Worm (Caenorhabditis elegans) whole organism, young adult: ENCODE data around the gene clec-157.
A peak's percentile ranks its signal among the peaks of the same experiment; 100 is the strongest.

Source experiments
- B0035.1 ChIP-seq: sonication (generic microtip); optimal IDR thresholded peaks from 2 replicates; lab custom pipeline; 2016; ENCODE audit warnings: missing genetic modification characterization, mild to moderate bottlenecking, missing compliant biosample characterization, missing genotype, missing genetic modification reagents
- B0336.3 ChIP-seq: fragments of 200-800 bp; sonication (Bioruptor generic); IDR thresholded peaks from 2 replicates; pipeline ENCODE4 v1.3.6; 2022; ENCODE audit warnings: missing genetic modification characterization, missing compliant biosample characterization
- C17E4.6 ChIP-seq: fragments of 200-800 bp; sonication (Bioruptor generic); IDR thresholded peaks from 2 replicates; pipeline ENCODE4 v1.3.6; 2022; ENCODE audit warnings: missing genetic modification reagents, missing genetic modification characterization, missing compliant biosample characterization
- D2030.7 ChIP-seq: fragments of 200-800 bp; sonication (Bioruptor generic); IDR thresholded peaks from 2 replicates; pipeline ENCODE4 v1.3.6; 2022; ENCODE audit warnings: missing genetic modification reagents, missing genetic modification characterization, missing compliant biosample characterization
- F10E7.11 ChIP-seq: sonication (generic microtip); optimal IDR thresholded peaks from 2 replicates; lab custom pipeline; 2017; ENCODE audit warnings: mild to moderate bottlenecking, missing genetic modification characterization, moderate library complexity, missing compliant biosample characterization
- F33H1.4 ChIP-seq: fragments of 200-800 bp; sonication (Bioruptor generic); IDR thresholded peaks from 2 replicates; pipeline ENCODE4 v1.3.6; 2022; ENCODE audit warnings: missing genetic modification reagents, missing genetic modification characterization, missing compliant biosample characterization
- F52B5.7 ChIP-seq: sonication (generic microtip); optimal IDR thresholded peaks from 2 replicates; lab custom pipeline; 2016; ENCODE audit warnings: mild to moderate bottlenecking, missing genetic modification characterization, missing compliant biosample characterization
- F57A8.1 ChIP-seq: fragments of 200-800 bp; sonication (Bioruptor generic); optimal IDR thresholded peaks from 2 replicates; lab custom pipeline; 2018; ENCODE audit warnings: mild to moderate bottlenecking, missing genetic modification characterization, moderate library complexity, missing compliant biosample characterization
- Y67H2A.10 ChIP-seq: fragments of 200-800 bp; sonication (Bioruptor generic); conservative IDR thresholded peaks from 2 replicates; pipeline ENCODE4 v1.3.6; 2022; ENCODE audit warnings: missing genetic modification reagents, missing genetic modification characterization, missing compliant biosample characterization
- ZK185.1 ChIP-seq: sonication (generic microtip); optimal IDR thresholded peaks from 2 replicates; lab custom pipeline; 2016; ENCODE audit warnings: mild to moderate bottlenecking, missing genetic modification characterization, missing compliant biosample characterization; ENCODE audit not compliant: poor library complexity, severe bottlenecking
- akir-1 ChIP-seq: fragments of 200-800 bp; sonication (Bioruptor generic); optimal IDR thresholded peaks from 2 replicates; lab custom pipeline; 2018; ENCODE audit warnings: mild to moderate bottlenecking, missing genetic modification characterization, moderate library complexity, missing compliant biosample characterization
- athp-1 ChIP-seq: sonication (generic microtip); optimal IDR thresholded peaks from 2 replicates; lab custom pipeline; 2017; ENCODE audit warnings: mild to moderate bottlenecking, missing genetic modification characterization, missing compliant biosample characterization
- attf-5 ChIP-seq: fragments of 200-800 bp; sonication (Bioruptor generic); optimal IDR thresholded peaks from 2 replicates; lab custom pipeline; 2018; ENCODE audit warnings: mild to moderate bottlenecking, missing genetic modification characterization, missing compliant biosample characterization
- ceh-100 ChIP-seq: fragments of 200-800 bp; sonication (Bioruptor generic); IDR thresholded peaks from 2 replicates; pipeline ENCODE4 v1.3.6; 2022; ENCODE audit warnings: missing genetic modification reagents, missing genetic modification characterization, missing compliant biosample characterization
- ceh-58 ChIP-seq: fragments of 200-800 bp; sonication (Bioruptor generic); IDR thresholded peaks from 2 replicates; pipeline ENCODE4 v1.3.6; 2022; ENCODE audit warnings: missing genetic modification characterization, missing compliant biosample characterization
- ceh-79 ChIP-seq: sonication (generic microtip); optimal IDR thresholded peaks from 2 replicates; lab custom pipeline; 2017; ENCODE audit warnings: mild to moderate bottlenecking, missing genetic modification characterization, missing compliant biosample characterization
- die-1 ChIP-seq: sonication (generic microtip); optimal IDR thresholded peaks from 2 replicates; lab custom pipeline; 2016; ENCODE audit warnings: missing genotype, mild to moderate bottlenecking, missing genetic modification characterization, missing compliant biosample characterization
- efl-1 ChIP-seq: fragments of 150-350 bp; optimal IDR thresholded peaks from 2 replicates; lab custom pipeline; 2014; ENCODE audit warnings: missing biosample characterization, missing genetic modification reagents, missing genetic modification characterization
- egl-18 ChIP-seq: fragments of 200-800 bp; sonication (Bioruptor generic); IDR thresholded peaks from 2 replicates; pipeline ENCODE4 v1.3.6; 2022; ENCODE audit warnings: missing genetic modification reagents, missing genetic modification characterization, missing compliant biosample characterization
- ekl-4 ChIP-seq: fragments of 200-800 bp; sonication (Bioruptor generic); IDR thresholded peaks from 2 replicates; pipeline ENCODE4 v1.3.6; 2022; ENCODE audit warnings: missing genetic modification reagents, missing genetic modification characterization, missing compliant biosample characterization
- ets-4 ChIP-seq: fragments of 200-800 bp; sonication (Bioruptor generic); optimal IDR thresholded peaks from 2 replicates; lab custom pipeline; 2018; ENCODE audit warnings: mild to moderate bottlenecking, missing genetic modification characterization, missing compliant biosample characterization
- hlh-26 ChIP-seq: fragments of 200-800 bp; sonication (Bioruptor generic); conservative IDR thresholded peaks from 2 replicates; pipeline ENCODE4 v1.3.6; 2022; ENCODE audit warnings: missing genetic modification reagents, missing genetic modification characterization, missing compliant biosample characterization
- hsf-1 ChIP-seq: fragments of 200-800 bp; sonication (Bioruptor generic); IDR thresholded peaks from 2 replicates; pipeline ENCODE4 v1.3.6; 2022; ENCODE audit warnings: missing genetic modification reagents, missing genetic modification characterization, missing compliant biosample characterization
- let-607 ChIP-seq, 2 experiments: fragments of 200-800 bp in 1 of 2; sonication (Bioruptor generic) in 1 of 2; sonication (generic microtip) in 1 of 2; optimal IDR thresholded peaks; 2 replicates each; lab custom pipeline; 2016 to 2018; ENCODE audit warnings: mild to moderate bottlenecking in 2 of 2, missing compliant biosample characterization in 2 of 2, missing genetic modification characterization in 2 of 2, moderate library complexity in 2 of 2, missing genotype in 1 of 2
- lin-40 ChIP-seq: sonication (generic microtip); optimal IDR thresholded peaks from 2 replicates; lab custom pipeline; 2016; ENCODE audit warnings: missing genetic modification characterization, mild to moderate bottlenecking, missing compliant biosample characterization, missing genotype, missing genetic modification reagents
- lsl-1 ChIP-seq: fragments of 200-800 bp; sonication (Bioruptor generic); optimal IDR thresholded peaks from 2 replicates; lab custom pipeline; 2018; ENCODE audit warnings: mild to moderate bottlenecking, missing genetic modification characterization, moderate library complexity, missing compliant biosample characterization
- madf-3 ChIP-seq: fragments of 200-800 bp; sonication (Bioruptor generic); IDR thresholded peaks from 2 replicates; pipeline ENCODE4 v1.3.6; 2022; ENCODE audit warnings: missing genetic modification reagents, missing genetic modification characterization, missing compliant biosample characterization
- madf-6 ChIP-seq: fragments of 200-800 bp; sonication (Bioruptor generic); IDR thresholded peaks from 2 replicates; pipeline ENCODE4 v1.3.6; 2022; ENCODE audit warnings: missing genetic modification reagents, missing genetic modification characterization, missing compliant biosample characterization
- nfya-1 ChIP-seq: sonication (generic microtip); optimal IDR thresholded peaks from 2 replicates; lab custom pipeline; 2017; ENCODE audit warnings: antibody characterized with exemption, missing compliant biosample characterization, missing genetic modification characterization, borderline replicate concordance; ENCODE audit not compliant: insufficient read depth
- nhr-120 ChIP-seq: fragments of 200-800 bp; sonication (Bioruptor generic); IDR thresholded peaks from 2 replicates; pipeline ENCODE4 v1.3.6; 2022; ENCODE audit warnings: missing genetic modification characterization, missing compliant biosample characterization
- nhr-179 ChIP-seq: sonication (generic microtip); optimal IDR thresholded peaks from 2 replicates; lab custom pipeline; 2016; ENCODE audit warnings: mild to moderate bottlenecking, missing genetic modification characterization, missing compliant biosample characterization
- nhr-80 ChIP-seq: sonication (generic microtip); optimal IDR thresholded peaks from 2 replicates; lab custom pipeline; 2016; ENCODE audit warnings: missing genetic modification characterization, missing compliant biosample characterization
- nhr-90 ChIP-seq: sonication (generic microtip); optimal IDR thresholded peaks from 2 replicates; lab custom pipeline; 2016; ENCODE audit warnings: missing genotype, mild to moderate bottlenecking, missing genetic modification characterization, missing compliant biosample characterization
- pbrm-1 ChIP-seq: fragments of 200-800 bp; sonication (Bioruptor generic); IDR thresholded peaks from 2 replicates; pipeline ENCODE4 v1.3.6; 2022; ENCODE audit warnings: missing genetic modification reagents, missing genetic modification characterization, missing compliant biosample characterization
- rcor-1 ChIP-seq: fragments of 200-800 bp; sonication (Bioruptor generic); IDR thresholded peaks from 2 replicates; pipeline ENCODE4 v1.3.6; 2022; ENCODE audit warnings: missing genetic modification reagents, missing genetic modification characterization, missing compliant biosample characterization
- sdz-38 ChIP-seq: sonication (generic microtip); optimal IDR thresholded peaks from 2 replicates; lab custom pipeline; 2016; ENCODE audit warnings: missing genotype, missing genetic modification characterization, missing compliant biosample characterization
- sea-2 ChIP-seq: fragments of 200-800 bp; sonication (Bioruptor generic); IDR thresholded peaks from 2 replicates; pipeline ENCODE4 v1.3.6; 2022; ENCODE audit warnings: missing genetic modification characterization, missing compliant biosample characterization
- snpc-1.3 ChIP-seq: sonication (generic microtip); optimal IDR thresholded peaks from 2 replicates; lab custom pipeline; 2017; ENCODE audit warnings: missing genetic modification characterization, mild to moderate bottlenecking, missing compliant biosample characterization, antibody characterized with exemption, moderate library complexity, missing genotype, missing genetic modification reagents; ENCODE audit not compliant: insufficient read depth
- snpc-3.4 ChIP-seq: sonication (generic microtip); optimal IDR thresholded peaks from 2 replicates; lab custom pipeline; 2017; ENCODE audit warnings: missing genetic modification characterization, mild to moderate bottlenecking, missing compliant biosample characterization, antibody characterized with exemption, moderate library complexity, missing genotype, missing genetic modification reagents
- tbx-9 ChIP-seq: sonication (generic microtip); optimal IDR thresholded peaks from 2 replicates; lab custom pipeline; 2016; ENCODE audit warnings: borderline replicate concordance, missing genetic modification characterization, inconsistent platforms, missing compliant biosample characterization
- tlf-1 ChIP-seq: fragments of 200-800 bp; sonication (Bioruptor generic); optimal IDR thresholded peaks from 2 replicates; lab custom pipeline; 2018; ENCODE audit warnings: mild to moderate bottlenecking, missing genetic modification characterization, missing compliant biosample characterization
- unc-62 ChIP-seq: fragments of 150-350 bp; optimal IDR thresholded peaks from 2 replicates; lab custom pipeline; 2014; ENCODE audit warnings: missing biosample characterization, missing genetic modification reagents, missing genetic modification characterization
- zim-3 ChIP-seq: sonication (generic microtip); optimal IDR thresholded peaks from 2 replicates; lab custom pipeline; 2017; ENCODE audit warnings: mild to moderate bottlenecking, missing genetic modification characterization, moderate library complexity, missing compliant biosample characterization
- ztf-25 ChIP-seq: fragments of 200-800 bp; sonication (Bioruptor generic); IDR thresholded peaks from 2 replicates; pipeline ENCODE4 v1.3.6; 2022; ENCODE audit warnings: missing genetic modification reagents, missing genetic modification characterization, missing compliant biosample characterization
- ztf-26 ChIP-seq: sonication (generic microtip); optimal IDR thresholded peaks from 2 replicates; lab custom pipeline; 2017; ENCODE audit warnings: missing genetic modification characterization, missing compliant biosample characterization
- ztf-3 ChIP-seq: fragments of 200-800 bp; sonication (Bioruptor generic); optimal IDR thresholded peaks from 2 replicates; lab custom pipeline; 2018; ENCODE audit warnings: mild to moderate bottlenecking, missing genetic modification characterization, missing compliant biosample characterization

The clec-157 gene

DNA sequence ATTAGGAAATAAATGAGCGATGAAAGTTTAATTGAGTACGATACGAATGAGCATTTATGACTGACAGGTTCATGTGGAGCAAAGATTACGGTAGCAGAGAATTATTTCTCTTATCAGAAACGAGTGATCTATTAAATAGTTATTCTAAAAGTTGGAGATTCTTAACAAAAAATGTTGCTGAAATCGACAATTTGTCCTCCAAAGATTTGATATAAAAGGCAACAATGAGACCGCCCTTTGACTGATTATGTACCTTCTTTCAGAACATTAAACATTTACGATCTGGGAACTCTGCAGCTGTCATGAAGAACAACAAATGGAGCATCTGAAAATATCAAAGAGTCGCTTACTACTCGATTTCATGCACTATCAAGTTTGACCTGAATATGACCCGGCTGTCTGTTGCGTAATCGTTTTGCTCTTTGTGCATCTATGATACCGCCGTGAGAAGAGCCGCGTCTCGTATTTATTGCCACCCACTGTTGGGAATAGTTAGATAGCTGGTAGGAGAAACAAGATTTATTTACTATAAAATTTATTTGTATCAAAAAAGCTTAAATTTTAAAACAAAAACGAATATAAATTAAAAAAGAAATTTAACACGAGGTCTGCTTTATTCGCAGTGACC, 34.6 kb downstream of the clec-157 start, which contains the start of gene pal-1:
Gene pal-1 (minus strand): TSS at position 51 of the 628 bp plus-strand sequence.
- TF ChIP-seq F10E7.11 (tag; lab: Kevin White, UChicago) (no peak), Y67H2A.10 (GFP tag; lab: Robert Waterston, UW) (no peak), nfya-1 (tag; lab: Kevin White, UChicago) (no peak), ceh-58 (no peak), sea-2 (GFP tag; lab: Robert Waterston, UW) (no peak), nhr-120 (GFP tag; lab: Robert Waterston, UW) (no peak), pbrm-1 (GFP tag; lab: Robert Waterston, UW) (no peak), ceh-100 (GFP tag; lab: Robert Waterston, UW) (no peak), zim-3 (tag; lab: Kevin White, UChicago) (no peak), efl-1 (GFP tag; lab: Kevin White, UChicago) (no peak), ceh-79 (tag; lab: Kevin White, UChicago) (no peak), lin-40 (tag; lab: Kevin White, UChicago) (no peak)

ce11 chrIII:4808089-4808488, 36.1 kb downstream of the clec-157 start:
- TF ChIP-seq nhr-120 (GFP tag; lab: Robert Waterston, UW) (no peak), ztf-26 (tag; lab: Kevin White, UChicago) (no peak), attf-5 (GFP tag; lab: Kevin White, UChicago) (peak; percentile 28), die-1 (tag; lab: Kevin White, UChicago) (no peak), ztf-25 (GFP tag; lab: Robert Waterston, UW) (no peak), tlf-1 (GFP tag; lab: Kevin White, UChicago) (no peak), madf-6 (peak; percentile 47; the same call in 1 of the 2 replicates), hsf-1 (peak; percentile 18; the same call in 1 of the 2 replicates), nhr-179 (no peak), nhr-80 (tag; lab: Kevin White, UChicago) (no peak), sdz-38 (tag; lab: Kevin White, UChicago) (no peak), B0336.3 (no peak), ekl-4 (peak; percentile 31; the same call in 1 of the 2 replicates), athp-1 (tag; lab: Kevin White, UChicago) (no peak), madf-3 (GFP tag; lab: Robert Waterston, UW) (0 out of 2 replicates have a peak, but pooled peaks have one; percentile 42), D2030.7 (GFP tag; lab: Robert Waterston, UW) (no peak), ztf-3 (no peak), snpc-3.4 (peak; percentile 26), rcor-1 (GFP tag; lab: Robert Waterston, UW) (no peak), ets-4 (GFP tag; lab: Kevin White, UChicago) (no peak), egl-18 (no peak), tbx-9 (tag; lab: Kevin White, UChicago) (no peak), C17E4.6 (GFP tag; lab: Robert Waterston, UW) (no peak)

DNA sequence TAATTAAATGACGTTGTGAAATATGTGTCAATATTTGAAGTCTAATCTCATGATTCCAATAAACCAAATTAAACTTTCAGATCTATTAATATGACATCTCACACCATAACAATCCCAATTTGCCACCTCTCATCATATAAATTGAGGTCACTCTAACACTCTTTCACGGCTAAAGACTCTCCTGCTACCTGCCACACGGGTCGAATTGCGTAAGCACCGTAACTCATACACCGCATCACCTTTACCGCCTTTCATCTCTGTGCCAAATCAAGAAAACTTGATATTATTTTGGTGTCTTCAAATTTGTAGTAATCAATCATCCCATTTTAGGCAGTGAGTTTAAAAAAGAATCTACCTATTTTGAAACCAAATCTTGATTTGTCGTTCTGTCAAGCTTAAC, 37.9 kb downstream of the clec-157 start:
- no peak for TF ChIP-seq F52B5.7 (tag; lab: Kevin White, UChicago)
- TF ChIP-seq lsl-1 (GFP tag; lab: Kevin White, UChicago), result no peak
- TF ChIP-seq pbrm-1 (GFP tag; lab: Robert Waterston, UW), result no peak
- no peak for TF ChIP-seq B0035.1 (tag; lab: Kevin White, UChicago)
- TF ChIP-seq madf-3 (GFP tag; lab: Robert Waterston, UW), result no peak
- no peak for TF ChIP-seq F57A8.1 (GFP tag; lab: Kevin White, UChicago)
- TF ChIP-seq ZK185.1 (tag; lab: Kevin White, UChicago), result no peak
- no peak for TF ChIP-seq unc-62 (GFP tag; lab: Kevin White, UChicago)
- no peak for TF ChIP-seq let-607 (tag; optimal IDR thresholded peaks at IDR 0.05; lab: Kevin White, UChicago)
- no peak for TF ChIP-seq nhr-120 (GFP tag; lab: Robert Waterston, UW)
- no peak for TF ChIP-seq F33H1.4 (GFP tag; lab: Robert Waterston, UW)
- TF ChIP-seq hlh-26 (GFP tag; lab: Robert Waterston, UW), result no peak
- TF ChIP-seq snpc-1.3 (tag; lab: Kevin White, UChicago), result no peak
- no peak for TF ChIP-seq ekl-4
- no peak for TF ChIP-seq akir-1 (GFP tag; lab: Kevin White, UChicago)
- no peak for TF ChIP-seq nhr-90 (tag; lab: Kevin White, UChicago)
